Fruit fly (Drosophila melanogaster): ENCODE results near the gene Pstk.

Gene Pstk

DNA sequence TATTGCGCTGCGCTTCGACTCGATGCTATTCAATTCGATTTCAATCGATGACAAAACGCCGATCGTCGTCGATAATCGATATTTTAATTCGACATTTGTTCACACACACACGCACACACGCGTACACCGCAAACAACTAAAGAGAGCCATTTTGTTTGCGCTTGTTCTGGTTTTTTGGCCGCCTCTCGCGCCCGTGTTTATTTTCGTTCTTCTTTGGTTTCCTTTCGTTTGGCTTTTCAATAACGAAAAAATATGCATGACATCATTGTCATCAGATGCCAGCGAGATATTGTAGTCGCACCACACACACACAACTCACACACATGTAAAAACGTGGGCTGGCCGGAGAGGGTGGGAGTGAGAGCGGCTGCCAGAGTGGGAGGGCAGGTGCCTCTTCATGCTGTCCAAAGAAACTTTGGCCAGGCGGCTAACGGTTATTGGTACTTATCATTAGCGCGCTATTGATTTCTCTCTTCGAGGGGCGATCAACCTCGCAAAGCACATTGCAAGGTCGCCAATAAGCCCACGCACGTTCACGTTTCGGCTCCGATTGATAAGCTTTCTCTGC, 10.2 kb downstream of the Pstk start:
- TF ChIP-seq EcR (GFP tag; optimal IDR thresholded peaks at IDR 0.05) (no peak), pan (optimal IDR thresholded peaks at IDR 0.05) (no peak), Dll (optimal IDR thresholded peaks at IDR 0.05) (no peak), CG8478 (optimal IDR thresholded peaks at IDR 0.05) (no peak), psq (optimal IDR thresholded peaks at IDR 0.05) (no peak), usp (GFP tag; optimal IDR thresholded peaks at IDR 0.05) (no peak)

DNA sequence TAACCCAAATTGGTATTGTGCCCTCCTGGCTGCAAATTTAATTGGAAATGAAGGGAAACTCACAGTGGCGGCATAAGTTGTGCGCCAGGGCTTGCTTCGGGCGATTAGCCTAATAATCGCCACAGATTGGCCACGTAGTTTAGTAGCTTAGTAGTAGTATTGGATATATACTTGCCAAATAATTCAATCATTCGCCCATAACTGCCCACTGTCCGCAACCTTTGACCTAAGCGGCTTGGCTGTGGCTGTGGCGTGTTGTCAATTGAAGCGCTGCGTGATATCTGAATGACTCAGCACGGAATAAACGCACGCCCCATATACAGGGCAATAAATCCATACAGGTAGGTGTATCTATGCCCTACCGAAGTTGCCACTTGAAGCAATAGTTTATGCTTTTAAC, 11.4 kb downstream of the Pstk start:
- no peak for TF ChIP-seq CG8478 (optimal IDR thresholded peaks at IDR 0.05)
- no peak for TF ChIP-seq psq (optimal IDR thresholded peaks at IDR 0.05)
- no peak for TF ChIP-seq usp (GFP tag; optimal IDR thresholded peaks at IDR 0.05)

DNA sequence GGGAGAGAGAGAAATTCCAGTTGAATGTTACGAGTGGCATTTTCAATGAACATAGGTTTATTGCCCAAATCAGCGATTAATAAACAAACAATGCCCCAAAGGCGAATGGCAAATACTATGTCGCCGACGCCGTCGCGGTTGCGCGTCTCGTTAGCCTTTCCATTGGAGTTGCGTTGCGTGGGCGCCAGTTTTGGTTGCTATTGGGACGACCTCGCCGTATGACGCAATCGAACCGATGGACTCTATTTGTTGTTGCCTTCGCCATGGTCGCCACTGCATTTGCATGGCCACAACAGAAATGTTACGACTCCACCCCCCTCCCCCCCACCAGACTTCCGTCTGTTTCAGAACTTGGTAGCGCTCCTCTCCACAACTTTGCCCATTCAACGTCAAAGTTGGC, 11.8 kb downstream of the Pstk start:
- TF ChIP-seq pan (optimal IDR thresholded peaks at IDR 0.05) (no peak), psq (optimal IDR thresholded peaks at IDR 0.05) (no peak), EcR (GFP tag; optimal IDR thresholded peaks at IDR 0.05) (no peak), Dll (optimal IDR thresholded peaks at IDR 0.05) (no peak)

- TF ChIP-seq CG8478 (optimal IDR thresholded peaks at IDR 0.05): no peak
- TF ChIP-seq pan (optimal IDR thresholded peaks at IDR 0.05): no peak
- TF ChIP-seq psq (optimal IDR thresholded peaks at IDR 0.05): no peak
- no peak for TF ChIP-seq usp (GFP tag; optimal IDR thresholded peaks at IDR 0.05)
- no peak for TF ChIP-seq Dll (optimal IDR thresholded peaks at IDR 0.05)
- no peak for TF ChIP-seq EcR (GFP tag; optimal IDR thresholded peaks at IDR 0.05)
Measured at dm6 chrX:19605915-19606314, 12.4 kb downstream of the Pstk start.

DNA sequence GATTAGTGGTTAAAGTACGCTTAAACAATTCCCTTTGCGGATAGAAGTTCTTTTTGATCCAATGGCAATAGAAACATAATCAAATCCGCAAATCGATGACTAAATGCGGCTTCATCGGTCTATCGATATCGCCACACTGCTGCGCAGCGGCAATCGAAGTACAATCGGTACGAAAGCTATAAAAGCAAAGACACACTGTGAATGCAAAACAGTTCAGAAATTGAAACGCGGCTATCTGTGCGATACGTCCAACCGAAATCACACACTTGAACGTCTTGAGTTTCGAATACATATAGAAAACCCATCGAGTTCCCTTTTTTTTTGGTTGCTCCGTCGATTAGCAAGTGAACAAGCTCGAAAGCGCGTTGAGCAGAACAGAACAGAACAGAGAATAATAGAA, 13.3 kb downstream of the Pstk start, which contains the start of gene CG14207:
Gene CG14207, plus strand, starts transcription at position 203 of the 400 bp plus-strand sequence.
- TF ChIP-seq psq (optimal IDR thresholded peaks at IDR 0.05) (no peak), CG8478 (optimal IDR thresholded peaks at IDR 0.05) (no peak), EcR (GFP tag; optimal IDR thresholded peaks at IDR 0.05) (no peak), pan (optimal IDR thresholded peaks at IDR 0.05) (no peak), Dll (optimal IDR thresholded peaks at IDR 0.05) (no peak), usp (GFP tag; optimal IDR thresholded peaks at IDR 0.05) (no peak)

DNA sequence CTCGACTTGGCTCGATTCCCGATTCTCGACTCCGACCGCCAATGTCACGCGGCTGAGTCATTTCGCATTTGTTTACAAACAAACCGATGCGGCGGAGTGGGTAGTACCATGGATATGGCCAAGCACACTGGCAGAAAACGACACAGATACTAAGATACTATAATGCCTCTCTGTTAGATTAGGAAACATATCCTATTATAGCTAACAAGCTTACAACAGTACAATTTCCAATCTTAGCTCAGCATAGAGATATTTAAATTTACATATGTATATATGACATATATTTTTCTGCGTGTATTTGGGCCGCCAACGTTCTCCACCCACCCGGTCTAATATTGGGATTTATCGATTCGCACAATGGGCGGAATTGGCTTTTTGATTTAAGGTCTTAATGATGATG, 14.4 kb downstream of the Pstk start:
- TF ChIP-seq pan (optimal IDR thresholded peaks at IDR 0.05) (no peak), usp (GFP tag; optimal IDR thresholded peaks at IDR 0.05) (no peak), Dll (optimal IDR thresholded peaks at IDR 0.05) (no peak), psq (optimal IDR thresholded peaks at IDR 0.05) (no peak)

dm6 chrX:19602483-19602882, 15.9 kb downstream of the Pstk start:
- TF ChIP-seq usp (GFP tag; optimal IDR thresholded peaks at IDR 0.05) (no peak), pan (optimal IDR thresholded peaks at IDR 0.05) (no peak), psq (optimal IDR thresholded peaks at IDR 0.05) (no peak), EcR (GFP tag; optimal IDR thresholded peaks at IDR 0.05) (no peak), Dll (optimal IDR thresholded peaks at IDR 0.05) (no peak), CG8478 (optimal IDR thresholded peaks at IDR 0.05) (no peak)

DNA sequence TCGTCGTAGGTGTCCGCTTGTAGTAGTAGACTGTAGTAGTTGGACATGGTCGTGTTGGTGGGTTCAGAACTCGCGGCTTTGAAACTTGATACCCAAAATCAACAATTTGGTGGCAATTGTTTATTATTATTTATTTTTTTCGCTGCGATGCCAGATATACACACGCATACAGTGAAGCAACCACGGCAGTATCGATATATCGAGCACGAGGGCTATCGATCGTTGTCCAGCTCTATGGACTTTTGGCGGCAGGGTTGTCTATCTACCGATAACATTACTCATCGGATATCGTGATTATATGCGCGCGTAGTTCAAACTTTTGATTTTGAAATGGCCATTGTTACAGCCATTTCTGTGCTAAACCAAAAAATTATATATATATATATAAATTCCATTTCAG, 16.7 kb downstream of the Pstk start, which contains the start of gene CG14220:
Gene CG14220, minus strand, starts transcription at position 208 of the 400 bp plus-strand sequence.
- TF ChIP-seq pan (optimal IDR thresholded peaks at IDR 0.05): no peak
- TF ChIP-seq usp (GFP tag; optimal IDR thresholded peaks at IDR 0.05): no peak
- TF ChIP-seq Dll (optimal IDR thresholded peaks at IDR 0.05): no peak
- TF ChIP-seq CG8478 (optimal IDR thresholded peaks at IDR 0.05): no peak
- TF ChIP-seq EcR (GFP tag; optimal IDR thresholded peaks at IDR 0.05): no peak
- no peak for TF ChIP-seq psq (optimal IDR thresholded peaks at IDR 0.05)

- TF ChIP-seq usp (GFP tag; optimal IDR thresholded peaks at IDR 0.05) (no peak), CG8478 (optimal IDR thresholded peaks at IDR 0.05) (no peak), EcR (GFP tag; optimal IDR thresholded peaks at IDR 0.05) (no peak), Dll (optimal IDR thresholded peaks at IDR 0.05) (no peak)
Measured at dm6 chrX:19598503-19598902, 19.8 kb downstream of the Pstk start.

DNA sequence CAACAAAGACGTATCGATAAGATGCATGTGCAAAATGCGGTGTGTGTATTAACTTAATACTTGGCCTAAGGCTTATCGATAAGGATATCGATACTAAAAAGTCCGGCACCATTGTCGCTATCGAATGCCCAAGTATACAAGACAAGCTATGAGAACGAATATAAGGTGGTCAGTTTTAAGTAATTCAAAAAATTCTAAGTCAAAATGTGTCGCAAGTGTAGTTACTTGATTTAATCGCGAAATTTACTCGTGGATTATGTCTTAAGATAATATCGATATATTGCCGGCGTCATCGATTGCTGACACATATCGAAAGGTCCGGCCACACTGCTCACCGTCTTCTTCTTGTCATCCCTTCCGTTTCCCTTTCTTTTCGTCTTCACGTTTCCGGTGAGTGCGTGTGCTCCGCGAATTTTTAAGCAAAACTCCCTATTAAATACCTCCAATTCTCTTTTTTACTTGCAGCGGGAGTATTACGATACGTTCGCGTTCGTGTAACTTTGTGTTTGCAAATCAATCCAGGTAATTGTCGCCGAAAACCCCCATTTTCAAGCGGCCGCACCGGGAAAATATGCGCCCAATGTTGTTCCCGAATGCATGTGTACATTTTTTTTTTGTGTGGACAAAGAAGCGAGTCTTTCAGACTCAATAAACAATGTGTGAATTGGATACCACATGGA, 20.5 kb downstream of the Pstk start, which contains the start of gene RpS10b:
Gene RpS10b, plus strand, starts transcription at position 348 of the 680 bp plus-strand sequence.
- TF ChIP-seq EcR (GFP tag; optimal IDR thresholded peaks at IDR 0.05) (no peak), usp (GFP tag; optimal IDR thresholded peaks at IDR 0.05) (no peak), Dll (optimal IDR thresholded peaks at IDR 0.05) (no peak), CG8478 (optimal IDR thresholded peaks at IDR 0.05) (no peak), psq (optimal IDR thresholded peaks at IDR 0.05) (no peak), pan (optimal IDR thresholded peaks at IDR 0.05) (no peak)

- TF ChIP-seq EcR (GFP tag; optimal IDR thresholded peaks at IDR 0.05): no peak
- no peak for TF ChIP-seq psq (optimal IDR thresholded peaks at IDR 0.05)
- TF ChIP-seq Dll (optimal IDR thresholded peaks at IDR 0.05): no peak
- TF ChIP-seq usp (GFP tag; optimal IDR thresholded peaks at IDR 0.05): no peak
- no peak for TF ChIP-seq CG8478 (optimal IDR thresholded peaks at IDR 0.05)
- TF ChIP-seq pan (optimal IDR thresholded peaks at IDR 0.05): no peak
Measured at dm6 chrX:19595862-19596261, 22.5 kb downstream of the Pstk start.

- TF ChIP-seq psq (optimal IDR thresholded peaks at IDR 0.05): no peak
- TF ChIP-seq EcR (GFP tag; optimal IDR thresholded peaks at IDR 0.05): no peak
- TF ChIP-seq Dll (optimal IDR thresholded peaks at IDR 0.05): no peak
- no peak for TF ChIP-seq pan (optimal IDR thresholded peaks at IDR 0.05)
- no peak for TF ChIP-seq CG8478 (optimal IDR thresholded peaks at IDR 0.05)
- no peak for TF ChIP-seq usp (GFP tag; optimal IDR thresholded peaks at IDR 0.05)
Measured at dm6 chrX:19592309-19592708, 26.0 kb downstream of the Pstk start, which contains the start of gene CG14205. CG14205 (plus strand) TSS chrX:19592609.

DNA sequence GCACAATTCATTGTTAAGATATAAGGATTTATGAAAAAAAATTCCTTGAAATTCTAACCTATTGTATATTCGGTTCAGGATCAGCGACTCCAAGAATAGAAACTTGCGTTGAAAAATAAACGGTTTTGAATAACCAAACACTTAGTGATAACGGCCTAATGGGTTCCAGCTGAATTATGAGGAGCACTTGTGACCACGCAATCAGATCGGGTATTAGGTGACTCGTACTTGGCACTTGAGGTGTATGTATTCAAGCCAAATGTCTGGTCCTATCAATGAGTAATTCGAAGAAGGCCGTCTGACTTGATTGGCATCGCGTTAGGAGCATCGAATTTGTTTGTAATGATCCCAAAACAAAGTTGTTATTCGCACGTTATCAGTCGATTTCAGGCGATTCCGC, 27.8 kb downstream of the Pstk start:
- no peak for TF ChIP-seq psq (optimal IDR thresholded peaks at IDR 0.05)
- no peak for TF ChIP-seq EcR (GFP tag; optimal IDR thresholded peaks at IDR 0.05)
- TF ChIP-seq CG8478 (optimal IDR thresholded peaks at IDR 0.05): no peak
- TF ChIP-seq Dll (optimal IDR thresholded peaks at IDR 0.05): no peak
- TF ChIP-seq pan (optimal IDR thresholded peaks at IDR 0.05): no peak
- TF ChIP-seq usp (GFP tag; optimal IDR thresholded peaks at IDR 0.05): no peak

Data from whole organism.